Fruit fly (Drosophila melanogaster) whole organism, embryonic: ENCODE data around the gene Sgp.

Source experiments
- Antp ChIP-seq: fragments of 200-800 bp; sonication (Bioruptor generic); optimal IDR thresholded peaks from 3 replicates; lab custom pipeline; 2016; ENCODE audit warnings: missing biosample characterization, missing genetic modification characterization
- CG10321 ChIP-seq: fragments of 200-800 bp; sonication (Bioruptor generic); IDR thresholded peaks from 2 replicates; pipeline ENCODE4 v1.3.6; 2022; ENCODE audit warnings: missing biosample characterization, missing genetic modification characterization
- CG10654 ChIP-seq: fragments of 200-800 bp; sonication (Bioruptor generic); optimal IDR thresholded peaks from 2 replicates; lab custom pipeline; 2016; ENCODE audit warnings: missing biosample characterization, missing genetic modification characterization
- CG13624 ChIP-seq: fragments of 200-800 bp; sonication (Bioruptor generic); optimal IDR thresholded peaks from 2 replicates; lab custom pipeline; 2016; ENCODE audit warnings: missing biosample characterization, missing genetic modification characterization
- CG13894 ChIP-seq: fragments of 200-800 bp; sonication (Bioruptor generic); optimal IDR thresholded peaks from 3 replicates; lab custom pipeline; 2018; ENCODE audit warnings: missing biosample characterization, mild to moderate bottlenecking, missing genetic modification characterization, moderate library complexity
- CG14860 ChIP-seq: fragments of 200-800 bp; sonication (Bioruptor generic); IDR thresholded peaks from 3 replicates; pipeline ENCODE4 v1.3.6; 2022; ENCODE audit warnings: missing biosample characterization, missing genetic modification characterization; ENCODE audit not compliant: partially characterized antibody
- CG15011 ChIP-seq: fragments of 200-800 bp; sonication (Bioruptor generic); optimal IDR thresholded peaks from 3 replicates; lab custom pipeline; 2018; ENCODE audit warnings: missing biosample characterization, mild to moderate bottlenecking, missing genetic modification characterization
- CG16813 ChIP-seq: fragments of 200-800 bp; sonication (Bioruptor generic); IDR thresholded peaks from 3 replicates; pipeline ENCODE4 v1.3.6; 2022; ENCODE audit warnings: missing biosample characterization, missing genetic modification characterization; ENCODE audit not compliant: partially characterized antibody
- CG17186 ChIP-seq: fragments of 200-800 bp; sonication (Bioruptor generic); optimal IDR thresholded peaks from 3 replicates; lab custom pipeline; 2017; ENCODE audit warnings: missing biosample characterization, missing genetic modification reagents, missing genetic modification characterization
- CG17912 ChIP-seq: fragments of 200-800 bp; sonication (Bioruptor generic); optimal IDR thresholded peaks from 2 replicates; lab custom pipeline; 2018; ENCODE audit warnings: missing biosample characterization, mild to moderate bottlenecking, missing genetic modification characterization
- CG18619 ChIP-seq: fragments of 200-800 bp; sonication (Bioruptor generic); optimal IDR thresholded peaks from 3 replicates; lab custom pipeline; 2017; ENCODE audit warnings: missing biosample characterization, mild to moderate bottlenecking, missing genetic modification characterization
- CG2678 ChIP-seq: fragments of 200-800 bp; sonication (Bioruptor generic); optimal IDR thresholded peaks from 3 replicates; lab custom pipeline; 2019; ENCODE audit warnings: missing biosample characterization, mild to moderate bottlenecking, missing genetic modification characterization, moderate library complexity
- CG2875 ChIP-seq: fragments of 200-800 bp; sonication (Bioruptor generic); optimal IDR thresholded peaks from 2 replicates; lab custom pipeline; 2017; ENCODE audit warnings: missing biosample characterization, mild to moderate bottlenecking, missing genetic modification characterization, missing genetic modification reagents
- CG32767 ChIP-seq: fragments of 200-800 bp; sonication (Bioruptor generic); IDR thresholded peaks from 2 replicates; pipeline ENCODE4 v1.3.6; 2022; ENCODE audit warnings: missing biosample characterization, missing genetic modification characterization
- CG3847 ChIP-seq: fragments of 200-800 bp; sonication (Bioruptor generic); IDR thresholded peaks from 2 replicates; pipeline ENCODE4 v1.3.6; 2022; ENCODE audit warnings: missing biosample characterization, missing genetic modification characterization
- CG4328 ChIP-seq: fragments of 200-800 bp; sonication (Bioruptor generic); optimal IDR thresholded peaks from 3 replicates; lab custom pipeline; 2017; ENCODE audit warnings: missing biosample characterization, missing genetic modification reagents, missing genetic modification characterization
- CG6683 ChIP-seq: fragments of 200-800 bp; sonication (Bioruptor generic); optimal IDR thresholded peaks from 2 replicates; lab custom pipeline; 2017; ENCODE audit warnings: missing biosample characterization, mild to moderate bottlenecking, missing genetic modification characterization, missing genetic modification reagents
- CG7786 ChIP-seq: fragments of 200-800 bp; sonication (Bioruptor generic); optimal IDR thresholded peaks from 2 replicates; lab custom pipeline; 2016; ENCODE audit warnings: missing biosample characterization, missing genetic modification characterization
- CG8765 ChIP-seq: fragments of 200-800 bp; sonication (Bioruptor generic); IDR thresholded peaks from 2 replicates; pipeline ENCODE4 v1.3.6; 2022; ENCODE audit warnings: missing biosample characterization, missing genetic modification characterization
- CG9876 ChIP-seq: fragments of 200-800 bp; sonication (Bioruptor generic); optimal IDR thresholded peaks from 2 replicates; lab custom pipeline; 2016; ENCODE audit warnings: missing biosample characterization, missing genetic modification characterization
- CkIIα-i1 ChIP-seq: fragments of 200-800 bp; sonication (Bioruptor generic); IDR thresholded peaks from 2 replicates; pipeline ENCODE4 v1.3.6; 2022; ENCODE audit warnings: missing biosample characterization, missing genetic modification characterization
- Eip74EF ChIP-seq, 2 experiments: fragments of 200-800 bp in 1 of 2; fragments of >200 bp in 1 of 2; sonication (Bioruptor generic) in 1 of 2; optimal IDR thresholded peaks; 2 replicates each; lab custom pipeline; 2017 to 2019; ENCODE audit warnings: missing biosample characterization in 2 of 2, missing genetic modification characterization in 2 of 2, mild to moderate bottlenecking in 1 of 2, moderate library complexity in 1 of 2
- Hand ChIP-seq: fragments of 200-800 bp; sonication (Bioruptor generic); optimal IDR thresholded peaks from 2 replicates; lab custom pipeline; 2017; ENCODE audit warnings: mild to moderate bottlenecking, missing biosample characterization, missing genetic modification reagents, missing genetic modification characterization
- Hr78 ChIP-seq, 2 experiments: fragments of 200-800 bp in 1 of 2; fragments of >200 bp in 1 of 2; sonication (Bioruptor generic) in 1 of 2; optimal IDR thresholded peaks; 2 replicates each; lab custom pipeline; 2017 to 2019; ENCODE audit warnings: missing biosample characterization in 2 of 2, missing genetic modification characterization in 2 of 2, mild to moderate bottlenecking in 1 of 2, moderate library complexity in 1 of 2
- Mad ChIP-seq: fragments of 200-800 bp; sonication (Bioruptor generic); optimal IDR thresholded peaks from 2 replicates; lab custom pipeline; 2016; ENCODE audit warnings: missing biosample characterization, missing genetic modification characterization
- Oli ChIP-seq: fragments of 200-800 bp; sonication (Bioruptor generic); optimal IDR thresholded peaks from 2 replicates; lab custom pipeline; 2018; ENCODE audit warnings: missing biosample characterization, mild to moderate bottlenecking, missing genetic modification characterization, moderate library complexity
- Ptx1 ChIP-seq: fragments of 200-800 bp; sonication (Bioruptor generic); IDR thresholded peaks from 2 replicates; pipeline ENCODE4 v1.3.6; 2022; ENCODE audit warnings: missing biosample characterization, missing genetic modification characterization
- Ravus ChIP-seq: fragments of 200-800 bp; sonication (Bioruptor generic); IDR thresholded peaks from 2 replicates; pipeline ENCODE4 v1.3.6; 2022; ENCODE audit warnings: missing biosample characterization, missing genetic modification characterization
- Six4 ChIP-seq: fragments of 200-800 bp; sonication (Bioruptor generic); optimal IDR thresholded peaks from 2 replicates; lab custom pipeline; 2016; ENCODE audit warnings: missing biosample characterization, missing genetic modification characterization
- Vsx1 ChIP-seq: fragments of 200-800 bp; sonication (Bioruptor generic); optimal IDR thresholded peaks from 2 replicates; lab custom pipeline; 2017; ENCODE audit warnings: missing biosample characterization, mild to moderate bottlenecking, missing genetic modification characterization, missing genetic modification reagents
- aop ChIP-seq: fragments of 200-800 bp; sonication (Bioruptor generic); IDR thresholded peaks from 2 replicates; pipeline ENCODE4 v1.3.6; 2022; ENCODE audit warnings: missing biosample characterization, missing genetic modification characterization
- bowl ChIP-seq: fragments of 200-800 bp; sonication (Bioruptor generic); IDR thresholded peaks from 2 replicates; pipeline ENCODE4 v1.3.6; 2022; ENCODE audit warnings: missing biosample characterization, missing genetic modification characterization
- caup ChIP-seq: fragments of 200-800 bp; sonication (Bioruptor generic); optimal IDR thresholded peaks from 3 replicates; lab custom pipeline; 2017; ENCODE audit warnings: missing biosample characterization, mild to moderate bottlenecking, missing genetic modification characterization, moderate library complexity; ENCODE audit not compliant: severe bottlenecking
- chn ChIP-seq: fragments of 200-800 bp; sonication (Bioruptor generic); optimal IDR thresholded peaks from 2 replicates; lab custom pipeline; 2016; ENCODE audit warnings: missing biosample characterization, missing genetic modification characterization
- crol ChIP-seq: fragments of 200-800 bp; sonication (Bioruptor generic); IDR thresholded peaks from 2 replicates; pipeline ENCODE4 v1.3.6; 2022; ENCODE audit warnings: missing biosample characterization, missing genetic modification characterization
- fru ChIP-seq: fragments of >200 bp; optimal IDR thresholded peaks from 2 replicates; lab custom pipeline; 2017
- fu2 ChIP-seq: fragments of 200-800 bp; sonication (Bioruptor generic); optimal IDR thresholded peaks from 2 replicates; lab custom pipeline; 2016; ENCODE audit warnings: missing biosample characterization, missing genetic modification characterization
- grn ChIP-seq: fragments of 200-800 bp; sonication (Bioruptor generic); optimal IDR thresholded peaks from 3 replicates; lab custom pipeline; 2017; ENCODE audit warnings: missing biosample characterization, missing genetic modification characterization
- h ChIP-seq: fragments of >200 bp; optimal IDR thresholded peaks from 2 replicates; lab custom pipeline; 2017
- jigr1 ChIP-seq: fragments of 200-800 bp; sonication (Bioruptor generic); IDR thresholded peaks from 3 replicates; pipeline ENCODE4 v1.3.6; 2022; ENCODE audit warnings: missing biosample characterization, missing genetic modification characterization
- jumu ChIP-seq: fragments of 200-800 bp; sonication (Bioruptor generic); optimal IDR thresholded peaks from 3 replicates; lab custom pipeline; 2016; ENCODE audit warnings: missing biosample characterization, missing genetic modification characterization
- pros ChIP-seq: fragments of 200-800 bp; sonication (Bioruptor generic); optimal IDR thresholded peaks from 3 replicates; lab custom pipeline; 2019; ENCODE audit warnings: missing biosample characterization, mild to moderate bottlenecking, missing genetic modification characterization, moderate library complexity
- sens-2 ChIP-seq: fragments of 200-800 bp; sonication (Bioruptor generic); IDR thresholded peaks from 2 replicates; pipeline ENCODE4 v1.3.6; 2022; ENCODE audit warnings: missing biosample characterization, missing genetic modification characterization
- sim ChIP-seq: fragments of 200-800 bp; sonication (Bioruptor generic); IDR thresholded peaks from 2 replicates; pipeline ENCODE4 v1.3.6; 2022; ENCODE audit warnings: missing biosample characterization, missing genetic modification characterization
- sqz ChIP-seq: fragments of 200-800 bp; sonication (Bioruptor generic); optimal IDR thresholded peaks from 3 replicates; lab custom pipeline; 2018; ENCODE audit warnings: missing biosample characterization, mild to moderate bottlenecking, missing genetic modification characterization
- tgo ChIP-seq: fragments of 200-800 bp; sonication (Bioruptor generic); IDR thresholded peaks from 3 replicates; pipeline ENCODE4 v1.3.6; 2022; ENCODE audit warnings: missing biosample characterization, missing genetic modification characterization
- tna ChIP-seq: fragments of 200-800 bp; sonication (Bioruptor generic); IDR thresholded peaks from 2 replicates; pipeline ENCODE4 v1.3.6; 2022; ENCODE audit warnings: missing biosample characterization, missing genetic modification characterization; ENCODE audit not compliant: partially characterized antibody
- trh ChIP-seq: fragments of 200-800 bp; sonication (Bioruptor generic); optimal IDR thresholded peaks from 2 replicates; lab custom pipeline; 2016; ENCODE audit warnings: missing biosample characterization, missing genetic modification characterization
- tup ChIP-seq: fragments of 200-800 bp; sonication (Bioruptor generic); optimal IDR thresholded peaks from 2 replicates; lab custom pipeline; 2016; ENCODE audit warnings: missing biosample characterization, mild to moderate bottlenecking, missing genetic modification characterization, moderate library complexity
- wek ChIP-seq: fragments of 200-800 bp; sonication (Bioruptor generic); optimal IDR thresholded peaks from 3 replicates; lab custom pipeline; 2018; ENCODE audit warnings: missing biosample characterization, mild to moderate bottlenecking, missing genetic modification characterization, moderate library complexity
- zen2 ChIP-seq: fragments of 200-800 bp; sonication (Bioruptor generic); IDR thresholded peaks from 3 replicates; pipeline ENCODE4 v1.3.6; 2022; ENCODE audit warnings: missing biosample characterization, missing genetic modification characterization; ENCODE audit not compliant: partially characterized antibody

Sgp gene

DNA sequence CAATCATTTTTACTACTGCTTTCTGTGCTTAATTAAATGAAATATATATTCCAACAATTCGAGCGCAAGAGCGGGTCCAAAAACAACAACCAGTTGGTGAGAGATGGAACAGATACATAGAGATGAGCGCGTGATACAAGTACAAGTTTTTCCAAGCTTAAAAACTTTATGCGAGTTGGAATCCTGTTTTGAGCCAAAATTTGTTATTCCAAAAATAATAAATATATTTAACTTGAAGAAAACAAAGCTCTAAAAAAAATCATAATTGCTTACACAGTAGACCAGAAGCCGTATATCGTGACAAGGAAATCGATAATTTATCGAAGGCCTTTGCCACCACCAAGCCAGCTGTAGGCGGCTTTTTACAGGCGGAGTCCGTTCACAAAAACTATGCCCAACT, 4.7 kb upstream of the Sgp start, which contains the start of the genes CG13097 and PIG-U (continued):
- TF ChIP-seq Hr78 (GFP tag; optimal IDR thresholded peaks at IDR 0.05; lab: Kevin White, UChicago): no peak
- peak; percentile 22 for TF ChIP-seq jumu
- peak; percentile 69 for TF ChIP-seq CG7786
- no peak for TF ChIP-seq CkIIα-i1 (GFP tag; lab: Robert Waterston, UW)
- TF ChIP-seq CG17186 (GFP tag; lab: Kevin White, UChicago): peak; percentile 26
- peak; percentile 57; the same call in 1 of the 2 replicates for TF ChIP-seq CG32767 (GFP tag; lab: Robert Waterston, UW)
- TF ChIP-seq zen2 (GFP tag; lab: Robert Waterston, UW): peak; percentile 83; the same call in 2 of the 3 replicates
- TF ChIP-seq CG2678 (tag; lab: Kevin White, UChicago): no peak
- no peak for TF ChIP-seq Eip74EF (GFP tag; optimal IDR thresholded peaks at IDR 0.05; lab: Kevin White, UChicago)
- TF ChIP-seq Six4 (GFP tag; lab: Kevin White, UChicago): peak; percentile 74
- peak; percentile 94 for TF ChIP-seq CG16813 (GFP tag; lab: Robert Waterston, UW)
- TF ChIP-seq Oli (tag; lab: Kevin White, UChicago): peak; percentile 57
- peak; percentile 71 for TF ChIP-seq CG8765
- TF ChIP-seq CG6683 (GFP tag; lab: Kevin White, UChicago): peak; percentile 65
- TF ChIP-seq CG17912: no peak
- TF ChIP-seq fru (lab: Kevin White, UChicago): no peak
- no peak for TF ChIP-seq aop
- TF ChIP-seq CG18619 (GFP tag; lab: Kevin White, UChicago): peak; percentile 46
- TF ChIP-seq sim (GFP tag; lab: Robert Waterston, UW): no peak
- TF ChIP-seq CG14860 (GFP tag; lab: Robert Waterston, UW): peak; percentile 88
- no peak for TF ChIP-seq sqz (GFP tag; lab: Kevin White, UChicago)
- TF ChIP-seq CG10654 (GFP tag; lab: Kevin White, UChicago): peak; percentile 79
- peak; percentile 35 for TF ChIP-seq CG9876
- TF ChIP-seq CG13624 (GFP tag; lab: Kevin White, UChicago): peak; percentile 81
- peak; percentile 64 for TF ChIP-seq Antp (GFP tag; lab: Kevin White, UChicago)
- peak; percentile 40; the same call in 1 of the 2 replicates for TF ChIP-seq CG10321 (GFP tag; lab: Robert Waterston, UW)
- TF ChIP-seq caup: peak; percentile 72
- peak; percentile 88 for TF ChIP-seq Ptx1 (GFP tag; lab: Robert Waterston, UW)
- no peak for TF ChIP-seq wek (GFP tag; lab: Kevin White, UChicago)
- TF ChIP-seq crol (GFP tag; lab: Robert Waterston, UW): no peak
- TF ChIP-seq bowl (GFP tag; lab: Robert Waterston, UW): peak; percentile 55; the same call in 1 of the 2 replicates
- TF ChIP-seq CG4328 (GFP tag; lab: Kevin White, UChicago): peak; percentile 78
- TF ChIP-seq CG15011 (GFP tag; lab: Kevin White, UChicago): no peak
- TF ChIP-seq CG2875 (GFP tag; lab: Kevin White, UChicago): no peak
- TF ChIP-seq sens-2: 0 out of 2 replicates have a peak, but pooled peaks have one; percentile 36
- TF ChIP-seq CG3847 (GFP tag; lab: Robert Waterston, UW): peak; percentile 83
- no peak for TF ChIP-seq Ravus (GFP tag; lab: Robert Waterston, UW)
- peak; percentile 59 for TF ChIP-seq fu2 (GFP tag; lab: Kevin White, UChicago)
- peak; percentile 59 for TF ChIP-seq Hand (GFP tag; lab: Kevin White, UChicago)
- TF ChIP-seq Vsx1: peak; percentile 69
- TF ChIP-seq chn (GFP tag; lab: Kevin White, UChicago): peak; percentile 88
- TF ChIP-seq trh: peak; percentile 62
- no peak for TF ChIP-seq h (lab: Kevin White, UChicago)
- no peak for TF ChIP-seq grn (GFP tag; lab: Kevin White, UChicago)
- peak; percentile 86 for TF ChIP-seq CG13894 (tag; lab: Kevin White, UChicago)
- no peak for TF ChIP-seq jigr1 (GFP tag; lab: Robert Waterston, UW)
- TF ChIP-seq tup (GFP tag; lab: Kevin White, UChicago): peak; percentile 84
- TF ChIP-seq pros: no peak
- peak; percentile 83 for TF ChIP-seq tgo (GFP tag; lab: Robert Waterston, UW)
- peak; percentile 91 for TF ChIP-seq Mad (GFP tag; lab: Kevin White, UChicago)
- TF ChIP-seq tna (GFP tag; lab: Robert Waterston, UW): peak; percentile 75; the same call in 1 of the 2 replicates
